Fruit fly (Drosophila melanogaster): ENCODE measurements around the gene CG8032.

Gene CG8032

DNA sequence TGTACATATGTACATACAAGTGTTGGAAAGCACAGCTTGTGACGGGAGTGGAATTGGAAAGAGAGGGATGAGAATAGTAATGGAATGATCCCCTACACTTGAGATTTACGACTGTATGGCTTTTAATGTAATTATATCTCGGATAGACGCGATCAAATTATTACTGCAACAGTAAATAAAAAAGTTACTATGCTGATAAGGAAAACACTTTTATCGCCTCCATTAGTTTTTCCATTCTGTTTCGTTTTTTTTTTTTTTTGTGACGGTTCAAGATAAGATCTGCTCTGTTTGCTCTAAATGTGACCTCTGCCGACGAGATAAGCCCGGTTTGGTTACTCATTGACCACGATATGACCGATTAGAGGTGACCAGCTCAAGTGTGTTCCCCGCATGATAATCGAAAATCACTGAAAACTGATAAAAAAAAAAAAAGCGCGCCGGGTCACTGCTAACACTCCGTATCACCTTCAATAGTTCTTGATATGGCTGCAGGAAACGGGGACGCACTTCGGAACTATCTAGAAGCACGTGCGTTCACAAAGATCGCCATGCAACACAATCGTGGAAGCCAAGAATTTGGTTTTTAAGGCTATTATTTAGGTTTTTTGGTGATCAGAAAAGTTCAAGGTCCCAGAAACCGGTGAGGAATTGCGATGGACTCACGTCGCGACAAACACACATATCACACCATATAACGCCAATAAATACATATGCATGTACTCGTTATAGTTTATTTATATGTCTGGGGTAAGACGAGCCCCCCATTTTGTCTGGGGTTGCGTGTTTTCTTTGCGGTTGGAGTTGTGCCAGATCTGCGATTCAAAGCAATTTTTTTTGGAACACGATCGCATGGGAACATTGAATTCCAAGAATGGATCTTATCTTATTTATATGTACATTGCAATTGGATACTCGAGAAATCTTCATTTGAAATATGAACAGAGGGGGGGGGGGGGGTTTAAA is 6.9 kb downstream of the CG8032 start, which contains the start of gene p (continued):
- TF ChIP-seq gsb-n (tag; optimal IDR thresholded peaks at IDR 0.05) (no peak), Atf6 (GFP tag; IDR thresholded peaks at IDR 0.05) (0 out of 2 replicates have a peak, but pooled peaks have one; percentile 28), insv (GFP tag; optimal IDR thresholded peaks at IDR 0.05) (peak in 1 of 2 experiments; percentile 23), bigmax (GFP tag; optimal IDR thresholded peaks at IDR 0.05) (no peak), grn (GFP tag; optimal IDR thresholded peaks at IDR 0.05) (peak; percentile 98), hbn (GFP tag; IDR thresholded peaks at IDR 0.05; ENCODE audit: partially characterized antibody) (no peak), CG1529 (GFP tag; optimal IDR thresholded peaks at IDR 0.05) (no peak), CG1233 (GFP tag; optimal IDR thresholded peaks at IDR 0.05) (peak; percentile 34), Ptx1 (GFP tag; IDR thresholded peaks at IDR 0.05) (0 out of 2 replicates have a peak, but pooled peaks have one; percentile 43), CG10979 (tag; optimal IDR thresholded peaks at IDR 0.05) (peak; percentile 34), CG2712 (tag; optimal IDR thresholded peaks at IDR 0.05) (peak; percentile 14), CG34376 (GFP tag; optimal IDR thresholded peaks at IDR 0.05) (peak; percentile 91), wdn (GFP tag; IDR thresholded peaks at IDR 0.05) (0 out of 2 replicates have a peak, but pooled peaks have one; percentile 21), onecut (GFP tag; IDR thresholded peaks at IDR 0.05) (0 out of 2 replicates have a peak, but pooled peaks have one; percentile 12), pb (GFP tag; optimal IDR thresholded peaks at IDR 0.05) (peak; percentile 13), CG33213 (GFP tag; optimal IDR thresholded peaks at IDR 0.05) (peak; percentile 6), MBD-R2 (GFP tag; IDR thresholded peaks at IDR 0.05) (peak; percentile 30; the same call in 1 of the 2 replicates), CG7357 (GFP tag; IDR thresholded peaks at IDR 0.05) (no peak), zen2 (GFP tag; IDR thresholded peaks at IDR 0.05; ENCODE audit: partially characterized antibody) (no peak), pho (GFP tag; optimal IDR thresholded peaks at IDR 0.05) (no peak), dmrt99B (tag; optimal IDR thresholded peaks at IDR 0.05) (peak; percentile 37), CG6654 (GFP tag; optimal IDR thresholded peaks at IDR 0.05) (no peak), Kr (GFP tag; optimal IDR thresholded peaks at IDR 0.05) (peak; percentile 42), shn (GFP tag; optimal IDR thresholded peaks at IDR 0.05) (peak; percentile 39), aop (GFP tag; IDR thresholded peaks at IDR 0.05) (no peak), CG16863 (GFP tag; optimal IDR thresholded peaks at IDR 0.05) (no peak), Hr3 (GFP tag; optimal IDR thresholded peaks at IDR 0.05) (peak; percentile 25), CG10462 (GFP tag; optimal IDR thresholded peaks at IDR 0.05) (no peak), cas (GFP tag; IDR thresholded peaks at IDR 0.05) (0 out of 2 replicates have a peak, but pooled peaks have one; percentile 13), bcd (GFP tag; optimal IDR thresholded peaks at IDR 0.05) (peak; percentile 32), CG1792 (GFP tag; optimal IDR thresholded peaks at IDR 0.05) (no peak), CG17829 (tag; optimal IDR thresholded peaks at IDR 0.05) (peak; percentile 26), CG13424 (tag; optimal IDR thresholded peaks at IDR 0.05) (peak; percentile 31), lab (GFP tag; optimal IDR thresholded peaks at IDR 0.05) (peak; percentile 60), CG6791 (GFP tag; IDR thresholded peaks at IDR 0.05; ENCODE audit: partially characterized antibody) (no peak), vvl (GFP tag; IDR thresholded peaks at IDR 0.05) (peak; percentile 51), row (GFP tag; IDR thresholded peaks at IDR 0.05) (peak; percentile 47; the same call in 2 of the 3 replicates), Hmr (GFP tag; optimal IDR thresholded peaks at IDR 0.05) (peak; percentile 51), Fer1 (GFP tag; optimal IDR thresholded peaks at IDR 0.05) (peak; percentile 63), Drgx (GFP tag; IDR thresholded peaks at IDR 0.05) (peak; percentile 37), D19A (tag; optimal IDR thresholded peaks at IDR 0.05) (no peak), CrebB (tag; optimal IDR thresholded peaks at IDR 0.05) (peak; percentile 15), Abd-B (GFP tag; optimal IDR thresholded peaks at IDR 0.05) (no peak), nerfin-1 (tag; optimal IDR thresholded peaks at IDR 0.05) (peak; percentile 57), CG10366 (GFP tag; IDR thresholded peaks at IDR 0.05) (no peak), sim (GFP tag; IDR thresholded peaks at IDR 0.05) (peak; percentile 48; the same call in 1 of the 2 replicates), CG2202 (tag; optimal IDR thresholded peaks at IDR 0.05) (peak; percentile 15), slou (GFP tag; optimal IDR thresholded peaks at IDR 0.05) (no peak)
